Worm (Caenorhabditis elegans) whole organism, mixed stage, embryonic: ENCODE results near the gene citk-2.

Experiments
- M03D4.4 ChIP-seq: sonication (generic microtip); optimal IDR thresholded peaks from 2 replicates; lab custom pipeline; 2017; ENCODE audit warnings: mild to moderate bottlenecking, missing genetic modification characterization, missing compliant biosample characterization
- bed-3 ChIP-seq: fragments of 200-800 bp; sonication (Bioruptor generic); optimal IDR thresholded peaks from 3 replicates; lab custom pipeline; 2018; ENCODE audit warnings: mild to moderate bottlenecking, missing genetic modification characterization, moderate library complexity, missing compliant biosample characterization
- blmp-1 ChIP-seq: fragments of 150-350 bp; optimal IDR thresholded peaks from 2 replicates; lab custom pipeline; 2014; ENCODE audit warnings: missing biosample characterization, missing genetic modification characterization
- ceh-43 ChIP-seq: fragments of 200-800 bp; sonication (Bioruptor generic); optimal IDR thresholded peaks from 2 replicates; lab custom pipeline; 2018; ENCODE audit warnings: mild to moderate bottlenecking, missing genetic modification characterization, moderate library complexity, missing compliant biosample characterization
- ceh-83 ChIP-seq: fragments of 200-800 bp; sonication (Bioruptor generic); optimal IDR thresholded peaks from 2 replicates; lab custom pipeline; 2018; ENCODE audit warnings: mild to moderate bottlenecking, missing genetic modification characterization, missing compliant biosample characterization
- ces-1 ChIP-seq: fragments of 150-350 bp; optimal IDR thresholded peaks from 2 replicates; lab custom pipeline; 2014; ENCODE audit warnings: missing biosample characterization, missing genetic modification reagents, missing genetic modification characterization
- cnd-1 ChIP-seq: fragments of 200-800 bp; sonication (Bioruptor generic); optimal IDR thresholded peaks from 2 replicates; lab custom pipeline; 2018; ENCODE audit warnings: mild to moderate bottlenecking, missing genetic modification characterization, missing compliant biosample characterization
- drap-1 ChIP-seq: fragments of 200-800 bp; sonication (Bioruptor generic); optimal IDR thresholded peaks from 3 replicates; lab custom pipeline; 2018; ENCODE audit warnings: mild to moderate bottlenecking, missing genetic modification characterization, missing compliant biosample characterization
- elt-3 ChIP-seq: fragments of 150-350 bp; optimal IDR thresholded peaks from 2 replicates; lab custom pipeline; 2014; ENCODE audit warnings: missing biosample characterization, missing genetic modification characterization
- flh-1 ChIP-seq: fragments of 200-800 bp; sonication (Bioruptor generic); optimal IDR thresholded peaks from 2 replicates; lab custom pipeline; 2018; ENCODE audit warnings: mild to moderate bottlenecking, missing genetic modification characterization, moderate library complexity, missing compliant biosample characterization
- ham-2 ChIP-seq: fragments of 200-800 bp; sonication (Bioruptor generic); optimal IDR thresholded peaks from 2 replicates; lab custom pipeline; 2018; ENCODE audit warnings: mild to moderate bottlenecking, missing genetic modification characterization, missing compliant biosample characterization
- hlh-1 ChIP-seq: fragments of 150-350 bp; optimal IDR thresholded peaks from 2 replicates; lab custom pipeline; 2014; ENCODE audit warnings: missing biosample characterization, missing genetic modification reagents, missing genetic modification characterization
- lin-13 ChIP-seq: fragments of 150-350 bp; optimal IDR thresholded peaks from 2 replicates; lab custom pipeline; 2014; ENCODE audit warnings: missing biosample characterization, missing genetic modification characterization
- lin-32 ChIP-seq: fragments of 200-800 bp; sonication (Bioruptor generic); optimal IDR thresholded peaks from 2 replicates; lab custom pipeline; 2018; ENCODE audit warnings: mild to moderate bottlenecking, missing genetic modification characterization, missing compliant biosample characterization
- lsy-2 ChIP-seq: fragments of 150-350 bp; optimal IDR thresholded peaks from 2 replicates; lab custom pipeline; 2014; ENCODE audit warnings: missing biosample characterization, missing genetic modification characterization
- mab-5 ChIP-seq: fragments of 150-350 bp; optimal IDR thresholded peaks from 2 replicates; lab custom pipeline; 2014; ENCODE audit warnings: missing biosample characterization, missing genetic modification characterization
- mls-2 ChIP-seq: sonication (generic microtip); optimal IDR thresholded peaks from 2 replicates; lab custom pipeline; 2016; ENCODE audit warnings: mild to moderate bottlenecking, missing genetic modification characterization, moderate library complexity, missing compliant biosample characterization
- nhr-12 ChIP-seq: fragments of 150-350 bp; optimal IDR thresholded peaks from 2 replicates; lab custom pipeline; 2014; ENCODE audit warnings: missing biosample characterization, missing genetic modification characterization
- nhr-2 ChIP-seq: fragments of 150-350 bp; optimal IDR thresholded peaks from 2 replicates; lab custom pipeline; 2014; ENCODE audit warnings: missing biosample characterization, missing genetic modification characterization
- nhr-237 ChIP-seq: fragments of 150-350 bp; optimal IDR thresholded peaks from 2 replicates; lab custom pipeline; 2014; ENCODE audit warnings: missing biosample characterization, missing genetic modification characterization
- nhr-28 ChIP-seq: fragments of 150-350 bp; optimal IDR thresholded peaks from 2 replicates; lab custom pipeline; 2014; ENCODE audit warnings: missing biosample characterization, missing genetic modification characterization
- nhr-76 ChIP-seq: sonication (generic microtip); optimal IDR thresholded peaks from 2 replicates; lab custom pipeline; 2017; ENCODE audit warnings: missing biosample characterization, missing genetic modification characterization
- pha-4 ChIP-seq: fragments of 150-350 bp; optimal IDR thresholded peaks from 2 replicates; lab custom pipeline; 2018; ENCODE audit warnings: missing biosample characterization, missing genetic modification reagents, missing genetic modification characterization
- sem-2 ChIP-seq: fragments of 200-800 bp; sonication (Bioruptor generic); optimal IDR thresholded peaks from 2 replicates; lab custom pipeline; 2018; ENCODE audit warnings: mild to moderate bottlenecking, missing genetic modification characterization, missing compliant biosample characterization
- snpc-4 ChIP-seq: fragments of 150-350 bp; optimal IDR thresholded peaks from 2 replicates; lab custom pipeline; 2014; ENCODE audit warnings: missing biosample characterization, missing genetic modification characterization
- sptf-1 ChIP-seq: sonication (generic microtip); optimal IDR thresholded peaks from 2 replicates; lab custom pipeline; 2017; ENCODE audit warnings: mild to moderate bottlenecking, missing genetic modification characterization, moderate library complexity, missing compliant biosample characterization
- tbx-8 ChIP-seq: fragments of 200-800 bp; sonication (Bioruptor generic); optimal IDR thresholded peaks from 2 replicates; lab custom pipeline; 2018; ENCODE audit warnings: mild to moderate bottlenecking, missing genetic modification characterization, moderate library complexity, missing compliant biosample characterization
- unc-120 ChIP-seq: sonication (generic microtip); optimal IDR thresholded peaks from 2 replicates; lab custom pipeline; 2017; ENCODE audit warnings: missing genetic modification characterization, missing compliant biosample characterization; ENCODE audit not compliant: poor library complexity, severe bottlenecking
- unc-62 ChIP-seq: fragments of 150-350 bp; optimal IDR thresholded peaks from 2 replicates; lab custom pipeline; 2014; ENCODE audit warnings: missing biosample characterization, missing genetic modification reagents, missing genetic modification characterization
- zip-8 ChIP-seq: fragments of 150-350 bp; optimal IDR thresholded peaks from 2 replicates; lab custom pipeline; 2014; ENCODE audit warnings: missing biosample characterization, missing genetic modification characterization
- ztf-11 ChIP-seq: fragments of 150-350 bp; optimal IDR thresholded peaks from 2 replicates; lab custom pipeline; 2014; ENCODE audit warnings: missing biosample characterization, missing genetic modification characterization

The citk-2 gene

DNA sequence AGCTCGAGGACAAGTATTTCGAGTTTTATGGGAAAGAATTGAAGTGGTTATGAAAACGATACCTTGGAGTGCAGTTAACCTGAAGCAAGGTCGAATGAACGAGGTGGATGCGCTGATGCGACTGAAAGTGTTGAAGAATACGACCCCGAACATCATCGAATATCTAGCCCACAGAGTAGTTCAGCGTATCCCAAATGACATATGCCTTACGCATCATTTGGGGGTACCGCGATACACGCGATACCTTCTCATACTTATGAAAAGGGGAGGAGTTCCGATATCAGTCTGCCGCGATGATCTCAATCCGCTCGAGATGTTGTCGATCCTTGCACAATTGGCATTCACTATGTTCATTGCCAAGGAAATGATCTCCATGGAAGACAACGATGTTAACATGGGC lies 9.5 kb upstream of the citk-2 start, which contains the start of gene T27F7.12:
Gene T27F7.12, plus strand, starts transcription at position 301 of the 400 bp plus-strand sequence.
- TF ChIP-seq cnd-1 (tag; lab: Kevin White, UChicago) (no peak), sem-2 (GFP tag; lab: Kevin White, UChicago) (no peak), mab-5 (no peak), mls-2 (tag; lab: Kevin White, UChicago) (no peak), tbx-8 (no peak), ztf-11 (tag; lab: Kevin White, UChicago) (no peak), ceh-43 (GFP tag; lab: Kevin White, UChicago) (no peak), lsy-2 (tag; lab: Kevin White, UChicago) (no peak), nhr-28 (tag; lab: Kevin White, UChicago) (no peak), ces-1 (GFP tag; lab: Kevin White, UChicago) (no peak), snpc-4 (no peak)
- TF ChIP-seq, all 35 proteins: peak for 0

DNA sequence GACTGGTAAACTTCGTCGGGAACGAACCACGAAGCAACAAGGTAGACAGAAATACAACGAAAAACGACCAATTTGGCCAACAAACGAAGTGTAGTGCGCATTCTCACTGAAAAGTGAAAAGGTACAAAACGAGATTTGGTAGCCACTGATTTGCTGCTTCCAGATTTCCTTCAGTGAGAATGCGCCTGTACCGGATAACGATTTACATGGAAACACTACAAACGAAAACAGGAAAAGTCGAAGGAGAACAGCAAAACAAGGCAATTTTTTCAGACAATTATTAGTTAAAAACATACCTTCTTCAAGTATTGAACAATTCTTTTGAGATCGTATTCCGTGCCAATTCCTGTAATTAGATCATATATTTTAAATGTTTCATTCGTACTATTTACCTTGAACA lies 6.3 kb upstream of the citk-2 start, which contains the start of gene pigb-1:
Gene pigb-1, minus strand, starts transcription at position 101 of the 400 bp plus-strand sequence.
- TF ChIP-seq blmp-1 (no peak), flh-1 (no peak), bed-3 (GFP tag; lab: Kevin White, UChicago) (no peak)

DNA sequence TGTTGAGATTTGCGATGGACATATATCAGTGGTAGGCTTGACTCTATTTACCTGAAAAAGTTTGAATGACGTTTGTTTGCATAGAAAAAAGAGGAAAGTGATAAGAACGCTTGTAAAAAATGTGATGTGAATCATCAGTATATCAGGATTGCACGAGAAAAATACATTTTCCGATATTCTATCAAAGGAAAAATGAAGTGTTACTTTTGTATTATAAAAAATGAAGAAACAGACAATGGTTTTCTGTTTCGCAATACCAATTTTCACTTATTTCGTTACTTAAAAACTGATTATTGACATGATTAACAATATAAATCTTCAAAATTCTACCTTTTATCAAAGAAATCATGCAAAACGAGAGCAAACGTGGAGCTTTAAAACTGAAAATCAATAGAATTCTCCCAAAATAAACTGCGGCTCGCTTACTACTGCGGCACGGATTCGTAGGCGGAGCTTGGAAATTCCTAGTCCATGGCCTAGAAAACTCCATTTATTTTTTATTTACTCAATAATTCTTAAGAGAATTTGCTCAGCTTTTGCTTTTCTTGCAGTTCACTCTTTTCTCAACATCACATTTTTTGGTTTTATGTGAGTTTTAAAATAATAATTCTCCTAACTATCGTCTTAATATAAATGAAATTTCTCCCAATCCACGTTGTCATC lies 5.7 kb upstream of the citk-2 start, which contains the start of the genes eif-1 and vps-24:
Gene eif-1, minus strand, starts transcription at position 51 of the 663 bp plus-strand sequence.
Gene vps-24, plus strand, starts transcription at position 469 of the 663 bp plus-strand sequence.
- TF ChIP-seq elt-3 (no peak), nhr-12 (tag; lab: Kevin White, UChicago) (no peak), lin-13 (tag; lab: Kevin White, UChicago) (peak; percentile 2), bed-3 (GFP tag; lab: Kevin White, UChicago) (no peak), tbx-8 (no peak), flh-1 (no peak), mab-5 (no peak), nhr-237 (tag; lab: Kevin White, UChicago) (peak; percentile 6), snpc-4 (no peak), lin-32 (no peak), nhr-2 (tag; lab: Kevin White, UChicago) (no peak), ham-2 (no peak), unc-120 (no peak), mls-2 (tag; lab: Kevin White, UChicago) (no peak), zip-8 (tag; lab: Kevin White, UChicago) (no peak), ces-1 (GFP tag; lab: Kevin White, UChicago) (peak; percentile 77), ceh-83 (GFP tag; lab: Kevin White, UChicago) (no peak), sem-2 (GFP tag; lab: Kevin White, UChicago) (no peak), pha-4 (tag; lab: Kevin White, UChicago) (no peak), sptf-1 (tag; lab: Kevin White, UChicago) (no peak), lsy-2 (tag; lab: Kevin White, UChicago) (peak; percentile 29), M03D4.4 (no peak), cnd-1 (tag; lab: Kevin White, UChicago) (no peak), hlh-1 (tag; lab: Kevin White, UChicago) (no peak), ceh-43 (GFP tag; lab: Kevin White, UChicago) (no peak), drap-1 (GFP tag; lab: Kevin White, UChicago) (no peak), unc-62 (GFP tag; lab: Kevin White, UChicago) (no peak)

DNA sequence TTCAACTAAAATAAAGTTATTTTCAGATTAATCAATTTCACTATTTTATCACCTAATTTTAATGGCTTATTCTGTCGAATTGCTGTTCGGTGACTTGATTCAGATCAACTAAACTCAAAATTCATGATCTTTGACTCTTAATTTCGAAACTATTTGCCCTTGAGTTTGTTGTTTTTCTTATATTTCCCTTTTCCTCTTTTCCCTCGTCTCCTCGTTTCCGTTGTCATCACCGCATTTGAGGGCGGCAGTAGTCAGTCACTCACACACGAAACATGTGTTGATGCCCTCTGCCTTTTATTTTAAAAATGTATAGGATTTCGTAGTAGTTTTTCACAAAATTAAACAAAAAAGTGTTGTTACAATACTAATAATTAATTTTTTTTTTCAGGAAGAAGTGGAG lies 4.4 kb upstream of the citk-2 start, which contains the start of gene rnh-1.0:
Gene rnh-1.0, plus strand, starts transcription at position 389 of the 400 bp plus-strand sequence.
- no peak for TF ChIP-seq nhr-76

DNA sequence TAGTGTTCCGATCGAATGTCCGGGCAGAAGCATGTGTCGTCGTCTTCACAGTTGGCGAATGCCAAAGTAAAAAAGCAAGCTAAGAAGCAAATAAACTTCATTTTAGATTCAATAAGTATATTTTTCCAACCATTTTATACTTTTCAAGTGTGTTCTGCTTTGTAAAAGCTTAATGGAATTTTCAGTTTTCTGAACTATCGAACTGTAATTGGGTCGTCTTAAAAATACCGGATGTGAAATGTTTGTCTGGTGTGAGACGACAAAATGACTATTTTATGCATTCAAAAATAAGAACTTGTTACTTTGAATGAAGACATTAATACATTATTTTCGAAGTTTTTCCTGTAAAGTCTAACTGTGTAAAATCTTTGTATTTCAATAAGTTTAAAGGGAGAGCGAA lies 663 bp upstream of the citk-2 start, which contains the start of gene F59A6.11:
Gene F59A6.11, minus strand, starts transcription at position 101 of the 400 bp plus-strand sequence.
- TF ChIP-seq lsy-2 (tag; lab: Kevin White, UChicago) = no peak
- TF ChIP-seq nhr-12 (tag; lab: Kevin White, UChicago) = no peak
- no peak for TF ChIP-seq cnd-1 (tag; lab: Kevin White, UChicago)
- TF ChIP-seq, all 35 proteins: peak for 0
